Worm (Caenorhabditis elegans): ENCODE data around the gene glb-19.

DNA sequence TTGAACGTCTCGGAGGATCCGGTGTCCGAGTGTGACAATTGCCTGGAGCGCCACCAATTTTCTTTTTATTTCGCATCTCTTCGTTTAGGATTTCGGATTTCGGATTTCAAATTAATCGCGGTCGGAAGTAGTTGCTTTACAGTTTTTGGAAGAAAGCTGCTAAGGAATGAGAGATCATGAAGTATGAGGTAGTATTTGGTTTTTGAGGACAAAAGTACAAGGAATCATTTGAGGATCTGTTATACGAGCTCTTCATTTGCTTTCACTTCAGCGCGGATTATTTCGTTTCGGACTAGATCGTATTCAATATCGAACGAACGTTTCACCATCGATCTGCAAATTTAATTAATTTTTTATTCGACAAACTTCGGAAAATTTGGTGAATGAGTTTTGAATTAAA lies 45.7 kb upstream of the glb-19 start, which contains the start of gene R102.11:
- TF ChIP-seq ceh-82 (tag; optimal IDR thresholded peaks at IDR 0.05) (no peak), unc-62 (GFP tag; optimal IDR thresholded peaks at IDR 0.05 in 1 of 2) (no peak), unc-62 (tag; optimal IDR thresholded peaks at IDR 0.05) (no peak), ama-1 (optimal IDR thresholded peaks at IDR 0.05) (no peak), T20F7.1 (GFP tag; optimal IDR thresholded peaks at IDR 0.05) (no peak), snpc-4 (tag; optimal IDR thresholded peaks at IDR 0.05) (no peak), ZK546.5 (tag; optimal IDR thresholded peaks at IDR 0.05) (no peak), nhr-77 (tag; optimal IDR thresholded peaks at IDR 0.05) (no peak), ces-1 (GFP tag; optimal IDR thresholded peaks at IDR 0.05) (no peak), ztf-11 (tag; optimal IDR thresholded peaks at IDR 0.05) (no peak)
